Worm (Caenorhabditis elegans) whole organism, late embryonic: ENCODE results near the gene E02C12.6.

Experiments used
- T23F11.4 ChIP-seq: fragments of 200-800 bp; sonication (Bioruptor generic); optimal IDR thresholded peaks from 2 replicates; lab custom pipeline; 2018; ENCODE audit warnings: mild to moderate bottlenecking, missing genetic modification characterization, missing compliant biosample characterization
- nhr-11 ChIP-seq: fragments of 150-350 bp; optimal IDR thresholded peaks from 2 replicates; lab custom pipeline; 2014; ENCODE audit warnings: missing biosample characterization, missing genetic modification characterization
- pqm-1 ChIP-seq: sonication (generic microtip); optimal IDR thresholded peaks from 2 replicates; lab custom pipeline; 2016; ENCODE audit warnings: missing genetic modification characterization, missing compliant biosample characterization

DNA sequence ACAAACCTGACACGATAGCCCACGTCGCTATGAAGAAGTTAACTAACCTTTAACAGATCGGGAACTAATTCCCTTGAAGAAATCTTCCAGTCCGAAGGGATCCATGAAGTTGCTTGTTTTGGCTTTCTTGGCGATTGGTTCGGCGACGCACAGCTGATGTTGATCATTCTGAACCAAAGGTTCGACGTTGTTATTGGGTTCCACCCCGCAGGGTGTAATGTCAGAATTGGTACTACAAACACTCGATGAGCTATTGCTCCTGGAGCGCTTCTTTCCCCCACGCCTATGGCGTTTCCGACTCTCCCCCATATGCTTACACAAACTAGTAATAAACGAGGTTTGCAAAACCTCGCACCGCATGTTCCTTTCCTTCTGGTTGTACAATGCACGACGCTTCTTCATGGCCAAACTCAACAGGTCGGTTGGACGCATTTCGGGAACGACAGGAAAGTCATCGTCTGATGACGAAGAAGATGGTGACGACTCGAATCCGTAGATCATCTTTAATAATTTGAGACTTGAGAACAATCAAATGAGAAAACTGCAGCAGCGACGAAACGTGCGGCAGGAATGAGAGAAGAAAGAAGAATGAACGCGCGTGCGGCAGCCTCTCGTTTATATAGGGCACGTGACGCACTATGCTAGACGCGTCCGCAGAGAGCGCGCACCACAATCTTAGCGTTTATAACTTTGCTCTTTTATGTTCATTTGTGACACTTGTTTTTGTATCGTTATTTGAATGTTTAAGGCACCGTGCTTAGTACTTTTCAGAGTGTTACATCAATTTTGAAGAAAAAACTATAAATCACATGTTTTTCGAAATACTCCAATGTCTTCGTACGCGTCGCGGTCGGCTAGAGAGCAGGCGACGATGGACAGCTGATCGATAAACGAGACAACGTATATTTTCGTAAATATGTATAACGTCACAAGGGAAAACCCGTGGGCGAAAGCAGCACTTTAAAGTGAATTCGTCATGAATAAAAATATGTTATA is 27.0 kb downstream of the E02C12.6 start, which contains the start of gene tos-1:
- peak; percentile 98 for TF ChIP-seq pqm-1 (tag; lab: Kevin White, UChicago)
- TF ChIP-seq T23F11.4 (GFP tag; lab: Kevin White, UChicago) = peak; percentile 90
- no peak for TF ChIP-seq nhr-11 (tag; lab: Kevin White, UChicago)
